Worm (Caenorhabditis elegans) whole organism, dauer: ENCODE results near the gene clec-169.

Experiments used
- unc-62 ChIP-seq: sonication (generic microtip); optimal IDR thresholded peaks from 2 replicates; lab custom pipeline; 2017; ENCODE audit warnings: missing biosample characterization, missing genetic modification reagents, missing genetic modification characterization

Gene clec-169

DNA sequence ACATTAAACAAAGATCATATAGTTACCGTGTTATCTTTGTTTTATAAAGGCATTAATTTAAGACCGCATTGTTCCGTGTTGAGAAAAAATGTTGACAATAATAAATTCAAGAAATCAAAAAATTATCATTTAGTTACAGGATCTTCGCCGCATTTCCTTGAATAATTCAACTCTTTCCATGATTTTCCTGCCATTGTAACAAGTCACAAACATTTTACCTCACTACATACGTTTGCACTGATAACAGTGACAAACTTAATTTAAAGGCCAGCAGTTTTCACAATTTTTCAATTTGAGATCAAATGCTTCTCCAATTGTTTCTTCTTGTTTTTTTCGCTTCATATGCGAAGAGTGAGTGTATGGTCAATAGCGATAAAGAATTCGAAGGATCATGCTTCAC lies at the start of gene clec-169:
TSS of gene clec-169 (plus strand) at position 301 of the 400 bp plus-strand sequence.
- no peak for TF ChIP-seq unc-62 (GFP tag; lab: Kevin White, UChicago)

DNA sequence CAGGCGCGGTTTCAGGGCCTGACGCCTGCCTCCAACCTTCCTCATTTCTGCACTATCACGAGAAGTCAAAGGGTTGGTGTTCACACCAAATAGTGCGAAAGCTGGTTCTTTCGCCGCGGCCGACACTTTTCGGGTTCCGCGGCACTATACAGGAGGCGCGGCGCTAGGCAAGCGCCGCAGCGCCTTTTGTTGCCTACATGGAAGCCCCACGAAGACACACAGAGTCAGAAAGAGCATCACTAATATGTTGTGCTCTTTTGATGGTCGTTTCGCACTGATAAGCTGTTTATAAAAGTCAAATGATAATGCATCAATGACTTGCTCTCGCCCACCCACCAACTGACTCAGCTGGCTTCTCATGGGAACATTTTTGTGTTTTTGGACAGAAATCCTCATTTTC lies 49.2 kb upstream of the clec-169 start:
- no peak for TF ChIP-seq unc-62 (GFP tag; lab: Kevin White, UChicago)

DNA sequence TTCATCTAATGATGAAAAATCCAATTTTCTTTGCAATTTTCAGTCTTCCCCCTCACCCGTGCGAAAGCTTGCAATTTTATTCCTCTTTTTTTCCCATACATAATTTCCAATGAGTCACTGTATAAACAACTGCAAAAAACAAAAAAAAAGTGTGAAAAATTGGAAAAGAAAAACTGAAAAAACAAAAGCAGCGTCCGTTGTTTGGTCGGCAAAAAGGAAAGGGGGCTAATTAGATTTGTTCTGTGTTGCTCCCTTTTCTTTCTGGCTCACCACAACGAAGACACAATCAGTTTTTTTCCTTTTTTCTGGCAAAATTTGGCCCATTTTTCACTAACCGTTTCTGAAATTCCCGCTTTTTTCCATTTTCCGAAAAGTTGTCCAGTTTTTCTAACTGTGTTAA lies 48.8 kb upstream of the clec-169 start:
- no peak for TF ChIP-seq unc-62 (GFP tag; lab: Kevin White, UChicago)

DNA sequence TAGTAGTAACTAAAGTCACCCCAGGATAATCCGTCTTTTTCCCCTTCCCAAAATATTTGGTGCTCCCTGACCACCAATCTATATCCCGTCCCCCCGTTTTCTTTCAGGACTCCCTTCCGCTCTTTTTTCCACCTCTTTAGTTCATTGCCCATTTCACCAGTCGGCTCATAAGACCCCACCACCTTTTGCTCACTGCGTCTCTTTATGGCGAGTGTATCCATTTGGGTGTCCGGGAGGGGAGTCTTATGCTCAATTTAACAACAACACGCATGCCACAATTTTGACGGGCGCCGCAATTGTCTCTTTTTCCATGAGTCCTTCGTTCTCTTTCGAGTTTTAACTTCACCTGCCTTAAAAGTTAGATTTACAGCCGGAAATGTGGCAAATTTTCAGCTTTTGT lies 47.9 kb upstream of the clec-169 start:
- TF ChIP-seq unc-62 (GFP tag; lab: Kevin White, UChicago): no peak

DNA sequence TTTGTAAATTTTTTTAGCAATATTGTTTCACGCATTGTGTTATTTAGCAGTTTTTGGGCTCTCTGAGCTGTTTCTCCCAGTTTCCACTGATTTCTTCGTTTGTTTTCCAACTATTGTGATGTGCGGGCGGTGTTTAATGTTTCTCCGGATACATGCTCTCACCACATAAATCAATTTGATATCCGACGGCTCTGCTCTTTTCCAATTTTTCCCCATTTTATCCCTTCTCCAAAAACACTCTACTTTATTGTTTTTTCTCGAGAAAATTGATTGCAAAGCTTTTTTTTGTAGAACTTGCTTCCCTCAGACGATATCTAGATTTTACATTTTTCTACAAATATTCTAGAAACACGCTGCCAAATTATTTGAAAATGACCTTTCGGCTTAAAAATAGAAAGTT lies 45.6 kb upstream of the clec-169 start:
- TF ChIP-seq unc-62 (GFP tag; lab: Kevin White, UChicago): no peak

DNA sequence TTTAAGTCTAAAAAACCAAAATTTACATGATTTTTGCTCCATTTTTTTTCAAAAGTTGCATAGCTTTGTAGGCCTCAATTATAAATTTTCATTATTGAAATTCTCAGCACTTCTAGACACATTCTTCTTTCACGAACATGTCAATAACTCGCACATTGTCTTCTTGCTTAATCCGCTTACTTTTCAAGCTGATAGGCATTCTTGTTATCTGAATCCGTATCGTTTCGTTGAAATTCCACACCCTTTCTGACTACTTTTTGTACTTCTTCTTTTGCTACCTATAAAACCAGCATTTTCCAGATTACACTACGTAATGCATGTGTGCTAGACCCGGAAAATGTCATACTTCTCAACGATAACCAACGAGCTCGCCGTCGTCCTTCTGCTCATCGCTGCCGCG lies 44.8 kb upstream of the clec-169 start, which contains the start of gene W09G12.9:
TSS of gene W09G12.9 (plus strand) at position 301 of the 400 bp plus-strand sequence.
- TF ChIP-seq unc-62 (GFP tag; lab: Kevin White, UChicago): no peak

DNA sequence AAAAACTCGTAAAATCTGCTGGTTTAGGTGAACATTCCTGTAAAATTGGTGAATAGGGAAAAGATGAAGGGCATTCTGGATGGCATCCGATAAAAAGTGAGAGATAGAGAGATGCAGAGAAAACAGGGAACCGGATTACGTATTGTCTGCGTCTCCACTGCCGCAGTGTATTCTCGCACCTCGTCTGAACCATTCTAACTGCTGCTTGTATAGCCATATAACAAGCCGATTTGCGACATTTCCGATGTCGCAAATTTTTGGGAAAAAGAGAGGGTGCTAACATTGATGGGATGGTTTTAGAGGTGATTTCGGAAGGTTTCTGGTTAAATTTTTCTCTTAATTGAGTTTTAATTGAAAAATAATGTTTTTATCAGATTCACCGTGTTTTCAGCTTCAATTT lies 40.0 kb upstream of the clec-169 start, which contains the start of gene W09G12.10:
TSS of gene W09G12.10 (minus strand) at position 121 of the 400 bp plus-strand sequence.
- TF ChIP-seq unc-62 (GFP tag; lab: Kevin White, UChicago): no peak

DNA sequence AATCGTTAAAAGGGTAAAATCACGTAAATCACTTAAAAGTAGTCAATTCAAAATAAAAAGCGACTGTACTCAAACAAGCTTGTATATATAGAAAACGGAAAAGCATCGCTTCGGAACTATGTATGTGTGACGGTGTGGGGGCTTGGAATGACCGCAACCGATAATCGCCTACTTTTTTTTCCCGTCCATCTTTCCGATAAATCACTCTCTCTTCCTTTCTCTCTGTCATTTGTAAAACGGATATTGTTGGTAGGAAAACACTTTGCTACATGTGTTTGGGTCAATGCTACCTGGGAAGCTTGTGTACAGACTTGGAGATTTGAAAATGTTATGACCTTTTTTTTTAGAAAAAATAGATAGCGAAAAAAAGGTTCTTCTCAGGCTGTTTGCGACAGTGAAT lies 36.3 kb upstream of the clec-169 start:
- TF ChIP-seq unc-62 (GFP tag; lab: Kevin White, UChicago): no peak

DNA sequence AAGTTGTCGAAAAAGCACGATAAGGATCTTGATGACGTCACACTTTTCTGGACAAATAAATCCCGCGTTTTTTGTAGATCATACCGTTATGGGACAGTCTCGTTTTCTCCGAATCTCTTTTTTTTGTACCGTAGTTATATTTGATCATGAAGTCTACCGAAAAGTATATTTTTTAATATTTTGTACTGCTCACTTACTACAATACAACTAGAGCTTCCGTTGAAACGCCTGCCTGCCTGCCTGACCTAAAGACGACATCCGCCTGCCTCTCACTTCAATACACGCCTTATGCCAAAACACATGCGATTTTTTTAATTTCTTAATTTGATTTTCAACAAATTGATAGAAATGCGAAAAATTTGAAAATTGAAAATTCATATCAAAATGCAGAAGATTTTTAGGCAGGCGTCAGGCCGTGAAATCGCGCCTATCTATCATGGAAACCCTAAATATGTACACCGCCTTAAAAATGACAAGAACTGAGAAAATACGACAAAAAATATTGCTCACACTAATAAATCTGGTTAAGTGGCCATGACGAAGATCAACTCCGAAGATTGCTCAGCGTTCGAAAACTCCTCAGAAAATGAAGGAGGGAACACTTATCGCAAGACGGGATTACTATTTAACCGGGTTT lies 35.4 kb upstream of the clec-169 start, which contains the start of gene W09G12.8:
TSS of gene W09G12.8 (plus strand) at position 587 of the 637 bp plus-strand sequence.
- TF ChIP-seq unc-62 (GFP tag; lab: Kevin White, UChicago): no peak

DNA sequence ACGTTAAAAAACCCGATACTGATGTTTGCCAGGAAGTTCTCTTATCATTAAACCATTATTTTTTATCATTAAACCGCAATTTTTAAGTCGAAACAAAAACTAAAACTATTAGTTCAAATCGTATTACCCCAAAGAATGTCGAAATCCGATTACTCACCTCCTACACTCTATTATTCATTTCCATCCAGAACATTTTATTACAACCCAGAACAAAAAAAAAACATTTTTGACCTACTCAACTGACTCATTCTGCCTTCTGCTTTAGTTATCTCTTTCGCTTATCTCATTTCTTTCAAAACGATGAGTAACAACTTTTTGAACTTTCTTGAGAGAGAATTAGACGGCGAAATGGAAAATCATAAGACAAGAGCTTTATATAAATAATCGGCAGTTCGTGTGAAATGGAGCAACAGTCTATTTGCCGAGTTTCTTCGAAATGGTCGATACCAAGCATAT lies 32.4 kb upstream of the clec-169 start, which contains the start of gene W09G12.7:
TSS of gene W09G12.7 (plus strand) at position 406 of the 456 bp plus-strand sequence.
- no peak for TF ChIP-seq unc-62 (GFP tag; lab: Kevin White, UChicago)

DNA sequence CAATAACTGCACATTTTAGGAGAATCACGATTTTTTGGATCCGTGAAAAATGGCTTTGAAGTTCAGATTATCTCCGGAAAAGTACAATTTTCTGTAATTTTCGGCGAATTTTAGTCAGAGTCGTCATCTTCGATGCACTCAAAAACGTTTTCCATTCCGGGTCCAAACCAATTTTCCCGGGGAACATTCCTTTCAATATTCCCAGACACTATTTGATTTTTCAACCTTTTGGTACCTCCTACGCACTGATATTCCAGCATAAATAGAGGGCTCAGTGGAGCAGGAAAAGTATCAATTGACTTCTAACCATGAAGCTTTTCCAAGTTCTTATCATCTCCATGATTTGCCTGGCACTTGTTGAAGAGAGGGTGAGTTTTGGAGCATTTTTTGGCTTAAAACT lies 29.5 kb upstream of the clec-169 start, which contains the start of gene W09G12.6:
TSS of gene W09G12.6 (plus strand) at position 301 of the 400 bp plus-strand sequence.
- TF ChIP-seq unc-62 (GFP tag; lab: Kevin White, UChicago): no peak

DNA sequence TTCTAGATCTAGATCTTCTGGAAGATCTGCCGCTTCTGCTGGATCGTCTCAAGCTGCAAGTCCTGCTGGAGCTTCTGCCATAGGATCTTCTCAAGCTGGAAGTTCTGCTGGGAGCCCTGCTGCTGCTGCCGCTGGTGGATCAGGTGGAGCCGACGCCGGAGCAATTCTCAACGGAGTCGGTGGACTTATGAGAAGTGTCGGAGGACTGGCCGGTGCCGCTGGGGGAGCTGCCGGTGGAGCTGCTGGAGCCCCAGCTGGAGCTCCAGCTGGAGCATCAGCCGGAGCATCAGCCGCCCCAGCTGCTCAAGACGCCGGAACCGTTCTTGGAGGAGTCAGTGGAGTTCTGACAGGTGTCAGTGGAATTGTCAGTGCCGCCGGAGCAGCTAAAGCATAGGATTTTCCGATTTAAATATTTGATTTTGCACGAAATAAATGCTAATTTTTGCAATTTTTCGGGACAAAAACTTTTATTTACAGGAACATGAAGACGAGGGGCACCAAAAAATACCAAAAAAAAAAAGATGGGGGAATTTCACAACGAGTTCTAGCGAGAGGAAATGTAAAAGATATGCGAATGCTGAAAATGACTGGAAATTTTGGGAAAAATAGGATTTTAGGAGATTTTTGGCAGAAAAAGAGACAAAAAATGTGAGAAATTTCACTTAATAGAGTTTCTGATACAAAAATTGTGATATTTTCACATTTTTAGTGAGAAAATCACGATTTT lies 28.5 kb upstream of the clec-169 start:
- TF ChIP-seq unc-62 (GFP tag; lab: Kevin White, UChicago): no peak

DNA sequence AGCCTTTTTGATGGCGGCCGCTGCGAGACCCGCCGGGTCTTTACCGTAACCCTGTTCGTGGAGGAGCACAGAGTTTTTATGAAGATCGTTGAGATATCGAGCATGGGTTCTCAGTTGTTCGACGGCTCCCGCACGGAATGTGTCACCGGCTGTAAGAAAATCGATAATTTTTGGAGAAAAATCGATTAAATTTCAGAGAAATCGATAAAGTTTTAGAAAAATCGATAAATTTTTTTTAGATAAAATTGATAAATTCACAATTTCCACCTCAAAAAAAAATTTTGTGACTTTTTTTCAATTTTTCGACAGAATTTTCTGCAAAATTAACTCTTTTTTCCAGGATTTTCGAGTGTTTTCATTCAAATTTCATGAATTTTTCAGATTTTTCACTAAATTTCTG lies 26.3 kb upstream of the clec-169 start:
- no peak for TF ChIP-seq unc-62 (GFP tag; lab: Kevin White, UChicago)

DNA sequence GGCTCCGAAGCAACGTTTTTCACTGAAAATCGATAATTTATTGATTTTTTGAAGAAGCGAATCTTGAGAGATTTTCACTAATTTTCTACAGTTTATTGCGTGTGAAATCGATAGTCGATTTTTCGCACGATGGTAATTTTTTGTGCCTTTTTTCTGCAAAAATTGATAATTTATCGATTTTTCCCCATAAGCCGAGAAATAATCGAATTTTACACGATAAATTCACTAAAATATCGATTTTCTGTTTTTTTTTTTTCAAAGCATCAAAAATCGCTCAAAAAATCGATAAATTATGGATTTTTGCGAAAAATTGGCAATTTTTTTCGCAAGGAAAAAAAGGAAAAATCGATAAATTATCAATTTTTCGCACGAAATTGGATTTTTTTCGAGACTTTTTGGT lies 25.3 kb upstream of the clec-169 start:
- no peak for TF ChIP-seq unc-62 (GFP tag; lab: Kevin White, UChicago)

DNA sequence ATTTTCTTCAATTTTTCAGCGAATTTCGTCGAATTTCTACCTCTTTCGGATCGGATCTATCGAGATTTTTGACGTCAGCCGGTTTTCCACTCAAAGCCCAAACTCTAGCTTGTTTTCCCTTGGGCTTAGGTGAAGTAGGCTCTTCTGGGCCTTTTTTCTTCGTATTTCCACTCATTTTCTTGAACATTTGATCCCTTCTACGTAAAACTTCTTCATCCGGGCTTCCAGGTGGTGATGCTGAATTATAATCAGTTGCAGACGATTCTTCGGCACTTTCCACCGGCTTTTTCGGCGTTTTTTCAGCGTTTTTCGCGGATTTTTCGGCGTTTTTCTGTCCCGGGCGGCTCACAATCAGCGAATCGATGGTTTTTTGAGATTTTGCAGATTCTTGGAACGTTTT lies 23.0 kb upstream of the clec-169 start:
- no peak for TF ChIP-seq unc-62 (GFP tag; lab: Kevin White, UChicago)

DNA sequence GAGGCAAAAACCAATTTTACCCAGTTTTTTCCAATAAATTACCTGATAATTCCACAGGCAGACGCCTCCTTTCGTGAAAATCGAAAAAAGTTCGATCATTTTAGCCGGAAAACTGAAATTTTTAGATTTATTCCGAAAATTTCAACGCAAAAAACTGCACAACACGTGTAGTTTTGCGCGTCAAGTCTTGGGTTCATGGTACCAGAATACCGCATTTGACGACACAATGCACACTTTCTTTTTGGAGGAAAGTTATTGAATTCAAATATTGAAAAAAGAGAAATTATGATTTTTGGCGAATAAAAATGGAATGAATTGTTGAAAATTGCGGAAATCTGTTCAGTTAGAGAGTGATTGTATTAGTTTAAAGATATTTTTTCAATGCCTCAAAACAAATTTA lies 21.4 kb upstream of the clec-169 start, which contains the start of gene F38A1.8:
TSS of gene F38A1.8 (minus strand) at position 167 of the 400 bp plus-strand sequence.
- no peak for TF ChIP-seq unc-62 (GFP tag; lab: Kevin White, UChicago)
